Fruit fly (Drosophila melanogaster): Measurements from ENCODE around the gene jet.

Gene jet

DNA sequence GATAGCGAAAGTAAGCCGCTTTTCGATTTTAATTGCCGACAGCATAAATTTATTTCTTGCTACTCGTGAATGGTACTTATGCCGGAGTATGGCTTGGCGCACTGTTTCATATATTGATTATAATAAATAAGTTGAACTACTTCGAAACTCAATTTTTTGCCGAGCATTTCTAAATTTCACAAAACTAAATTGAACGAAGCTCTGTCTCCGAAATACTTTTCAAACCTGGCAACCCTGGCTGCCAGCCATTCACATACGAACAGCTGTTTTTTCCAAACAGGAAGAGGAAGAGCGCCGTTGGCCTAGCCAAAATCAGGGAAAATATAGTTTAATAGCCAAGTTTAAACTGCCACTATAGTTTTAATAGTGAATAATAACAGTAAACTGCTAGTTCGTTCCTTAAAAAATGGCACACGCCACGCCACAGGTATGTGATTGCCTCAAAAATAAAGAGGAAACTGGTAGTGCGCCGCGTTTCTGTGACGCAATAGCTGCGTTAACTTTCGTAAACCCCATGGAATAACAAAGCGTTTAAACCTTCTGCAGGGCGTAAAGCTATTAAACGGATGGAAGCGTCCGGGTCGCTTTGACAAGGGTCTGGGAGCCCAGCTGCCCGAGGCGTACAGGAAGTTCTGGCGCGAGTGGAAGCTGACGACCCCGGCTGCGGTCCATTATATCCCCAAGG is 24.3 kb upstream of the jet start, which contains the start of gene mRpL28:
Gene mRpL28, plus strand, starts transcription at position 246 of the 685 bp plus-strand sequence.
- TF ChIP-seq CG8478 (optimal IDR thresholded peaks at IDR 0.05), result no peak
- no peak for TF ChIP-seq Dll (optimal IDR thresholded peaks at IDR 0.05)
- TF ChIP-seq EcR (GFP tag; optimal IDR thresholded peaks at IDR 0.05), result no peak
- no peak for TF ChIP-seq psq (optimal IDR thresholded peaks at IDR 0.05)
- TF ChIP-seq pan (optimal IDR thresholded peaks at IDR 0.05), result no peak
- no peak for TF ChIP-seq usp (GFP tag; optimal IDR thresholded peaks at IDR 0.05)

dm6 chr2L:4971329-4971798 is 21.8 kb upstream of the jet start, which contains the start of gene CG14043:
Gene CG14043 (plus strand): TSS chr2L:4971702.
- no peak for TF ChIP-seq EcR (GFP tag; optimal IDR thresholded peaks at IDR 0.05)

DNA sequence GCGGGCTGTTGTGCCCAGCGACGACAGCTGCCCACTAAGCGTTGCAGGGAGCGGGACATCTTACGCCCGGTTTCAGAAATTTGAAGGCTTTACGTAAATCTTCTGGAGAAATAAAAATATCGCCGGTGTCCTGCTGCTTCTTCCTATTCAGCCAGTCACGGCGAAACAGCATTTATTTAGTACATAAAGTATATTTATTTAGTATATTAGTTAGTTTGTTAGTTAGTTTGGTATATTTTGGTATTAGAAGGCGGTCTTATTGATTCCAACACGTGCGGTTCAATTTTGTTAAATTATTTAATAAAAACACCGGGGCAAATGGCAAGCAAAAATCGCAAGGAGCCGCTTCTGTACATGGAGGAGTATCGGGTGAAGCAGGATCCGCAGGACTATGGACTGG is 19.2 kb upstream of the jet start, which contains the start of the genes Scox and Polr1C:
Gene Scox, minus strand, starts transcription at position 169 of the 400 bp plus-strand sequence.
Gene Polr1C, plus strand, starts transcription at position 238 of the 400 bp plus-strand sequence.
- TF ChIP-seq usp (GFP tag; optimal IDR thresholded peaks at IDR 0.05) (no peak), psq (optimal IDR thresholded peaks at IDR 0.05) (no peak), Dll (optimal IDR thresholded peaks at IDR 0.05) (no peak), pan (optimal IDR thresholded peaks at IDR 0.05) (no peak), CG8478 (optimal IDR thresholded peaks at IDR 0.05) (no peak), EcR (GFP tag; optimal IDR thresholded peaks at IDR 0.05) (no peak)

dm6 chr2L:4967511-4967910 is 17.9 kb upstream of the jet start, which contains the start of gene eIF3i:
Gene eIF3i (minus strand): TSS chr2L:4967775.
- TF ChIP-seq Dll (optimal IDR thresholded peaks at IDR 0.05) (no peak), psq (optimal IDR thresholded peaks at IDR 0.05) (no peak), pan (optimal IDR thresholded peaks at IDR 0.05) (no peak), usp (GFP tag; optimal IDR thresholded peaks at IDR 0.05) (no peak), EcR (GFP tag; optimal IDR thresholded peaks at IDR 0.05) (no peak), CG8478 (optimal IDR thresholded peaks at IDR 0.05) (no peak)

DNA sequence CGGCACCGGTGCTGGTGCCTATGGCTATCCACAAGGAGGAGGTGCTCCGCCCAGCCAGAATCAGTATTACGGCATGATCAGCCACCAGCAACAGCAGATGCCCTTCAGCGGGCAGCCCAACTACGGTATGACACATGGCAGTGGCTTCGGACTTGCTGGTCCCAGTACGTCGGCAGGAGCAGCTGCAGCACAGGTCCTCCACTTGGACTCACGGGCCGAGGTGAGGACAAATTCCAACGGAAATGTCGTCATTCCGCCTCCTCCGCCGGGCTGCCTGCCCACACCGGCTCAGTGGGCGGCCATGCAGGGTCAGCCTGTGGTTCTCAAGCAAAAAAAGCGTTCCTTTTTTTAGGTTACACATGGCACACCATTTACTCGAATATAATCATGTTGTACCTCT is 16.3 kb upstream of the jet start:
- TF ChIP-seq Dll (optimal IDR thresholded peaks at IDR 0.05) (no peak), usp (GFP tag; optimal IDR thresholded peaks at IDR 0.05) (no peak), pan (optimal IDR thresholded peaks at IDR 0.05) (no peak)

DNA sequence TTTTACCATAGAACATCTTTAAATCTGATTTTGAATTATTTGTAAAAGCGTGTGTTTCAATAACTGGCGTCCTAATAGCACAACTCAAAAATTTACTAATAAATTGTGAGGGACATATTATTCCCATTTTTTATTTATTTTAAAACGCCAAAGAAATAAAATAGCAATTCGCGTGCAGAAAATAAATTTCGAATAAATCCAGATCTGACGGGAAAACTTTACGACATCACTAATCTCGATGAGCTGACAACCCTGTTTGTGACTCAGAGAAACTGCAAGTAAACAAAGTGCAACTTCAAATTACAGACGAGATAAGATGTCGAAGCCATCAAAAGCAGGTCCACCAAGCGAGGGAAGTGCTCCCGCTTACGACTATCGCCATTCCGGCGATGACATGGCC is 15.8 kb upstream of the jet start, which contains the start of gene CG34125:
Gene CG34125, plus strand, starts transcription at position 254 of the 400 bp plus-strand sequence.
- no peak for TF ChIP-seq usp (GFP tag; optimal IDR thresholded peaks at IDR 0.05)
- TF ChIP-seq pan (optimal IDR thresholded peaks at IDR 0.05), result no peak
- no peak for TF ChIP-seq Dll (optimal IDR thresholded peaks at IDR 0.05)
- no peak for TF ChIP-seq EcR (GFP tag; optimal IDR thresholded peaks at IDR 0.05)
- no peak for TF ChIP-seq psq (optimal IDR thresholded peaks at IDR 0.05)
- TF ChIP-seq CG8478 (optimal IDR thresholded peaks at IDR 0.05), result no peak

dm6 chr2L:4958111-4958510 is 8.5 kb upstream of the jet start, which contains the start of gene CG34124:
Gene CG34124 (plus strand): TSS chr2L:4958411.
- TF ChIP-seq Dll (optimal IDR thresholded peaks at IDR 0.05), result no peak
- TF ChIP-seq CG8478 (optimal IDR thresholded peaks at IDR 0.05), result no peak
- TF ChIP-seq psq (optimal IDR thresholded peaks at IDR 0.05), result no peak
- TF ChIP-seq usp (GFP tag; optimal IDR thresholded peaks at IDR 0.05), result no peak
- TF ChIP-seq pan (optimal IDR thresholded peaks at IDR 0.05), result no peak
- no peak for TF ChIP-seq EcR (GFP tag; optimal IDR thresholded peaks at IDR 0.05)

DNA sequence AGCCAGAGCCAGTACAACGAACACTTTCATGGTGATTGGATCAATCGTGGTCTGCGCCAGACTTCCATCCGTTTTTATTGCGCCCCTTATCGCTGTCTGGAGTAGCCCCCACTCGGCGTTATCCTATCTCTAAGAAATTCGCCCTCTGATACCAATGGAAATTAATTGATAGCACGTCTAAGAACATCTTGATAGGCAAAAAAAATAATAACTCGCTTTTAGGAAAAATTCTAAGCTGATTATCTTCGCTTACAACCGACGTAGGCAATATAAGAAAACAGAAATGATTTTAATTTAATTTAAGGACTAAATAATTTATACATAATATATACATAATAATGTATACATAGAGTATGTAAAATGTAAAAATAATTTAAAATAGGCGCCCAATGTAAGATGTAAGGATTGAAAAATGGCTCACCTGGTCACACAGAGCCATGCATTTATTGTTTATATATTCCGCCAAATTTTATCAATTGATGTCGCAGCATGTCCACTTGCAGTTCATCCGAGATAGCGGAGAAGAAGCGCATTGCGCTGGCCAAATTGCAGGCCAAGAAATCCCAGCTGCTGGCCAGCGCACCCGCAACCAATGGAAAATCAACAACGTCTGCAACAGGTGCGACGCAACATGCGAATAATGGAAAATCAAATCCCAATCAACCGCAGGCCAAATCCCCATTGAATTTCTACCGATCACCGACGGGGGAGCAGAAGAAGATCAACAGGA is 5.7 kb upstream of the jet start, which contains the start of the genes Jon25Bi and Marcal1:
Gene Jon25Bi, minus strand, starts transcription at position 51 of the 730 bp plus-strand sequence.
Gene Marcal1, plus strand, starts transcription at position 416 of the 730 bp plus-strand sequence.
- no peak for TF ChIP-seq pan (optimal IDR thresholded peaks at IDR 0.05)
- TF ChIP-seq EcR (GFP tag; optimal IDR thresholded peaks at IDR 0.05), result no peak
- TF ChIP-seq psq (optimal IDR thresholded peaks at IDR 0.05), result no peak
- TF ChIP-seq CG8478 (optimal IDR thresholded peaks at IDR 0.05), result no peak
- TF ChIP-seq Dll (optimal IDR thresholded peaks at IDR 0.05), result no peak
- no peak for TF ChIP-seq usp (GFP tag; optimal IDR thresholded peaks at IDR 0.05)

dm6 chr2L:4953086-4953570 is 3.5 kb upstream of the jet start, which contains the start of gene Jon25Bii:
Gene Jon25Bii (minus strand): TSS chr2L:4953136.
- TF ChIP-seq usp (GFP tag; optimal IDR thresholded peaks at IDR 0.05) (no peak), Dll (optimal IDR thresholded peaks at IDR 0.05) (no peak), CG8478 (optimal IDR thresholded peaks at IDR 0.05) (no peak), psq (optimal IDR thresholded peaks at IDR 0.05) (no peak), pan (optimal IDR thresholded peaks at IDR 0.05) (no peak), EcR (GFP tag; optimal IDR thresholded peaks at IDR 0.05) (no peak)

DNA sequence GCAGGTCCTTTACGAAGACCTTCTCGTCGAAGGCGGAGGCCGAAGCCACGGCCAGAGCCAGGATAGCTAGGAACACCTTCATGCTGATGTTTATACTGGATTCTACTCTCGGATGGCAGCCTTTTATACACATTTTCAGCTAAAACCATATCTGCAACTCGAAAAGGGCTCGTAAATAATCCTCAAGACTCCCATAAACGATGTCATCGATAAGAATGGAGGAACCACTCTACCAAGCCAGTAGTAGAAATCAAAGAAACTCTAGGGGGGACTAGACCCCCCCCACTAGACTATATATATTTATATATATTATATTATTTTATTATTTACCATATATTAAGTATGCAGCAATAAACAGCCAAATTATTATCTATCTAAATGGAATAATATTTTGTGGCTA is 1.1 kb upstream of the jet start, which contains the start of gene Jon25Biii:
Gene Jon25Biii, minus strand, starts transcription at position 101 of the 400 bp plus-strand sequence.
- TF ChIP-seq psq (optimal IDR thresholded peaks at IDR 0.05), result no peak

dm6 chr2L:4945300-4945699 is 4.3 kb downstream of the jet start, which contains the start of the genes mRpL24 and betaggt-I:
Gene mRpL24 (minus strand): TSS chr2L:4945361.
Gene betaggt-I (plus strand): TSS chr2L:4945579.
- no peak for TF ChIP-seq Dll (optimal IDR thresholded peaks at IDR 0.05)
- no peak for TF ChIP-seq pan (optimal IDR thresholded peaks at IDR 0.05)
- TF ChIP-seq psq (optimal IDR thresholded peaks at IDR 0.05), result no peak
- TF ChIP-seq usp (GFP tag; optimal IDR thresholded peaks at IDR 0.05), result no peak
- TF ChIP-seq CG8478 (optimal IDR thresholded peaks at IDR 0.05), result no peak
- no peak for TF ChIP-seq EcR (GFP tag; optimal IDR thresholded peaks at IDR 0.05)

Data from whole organism.